Fruit fly (Drosophila melanogaster): ENCODE data around the gene Smox.

The Smox gene

DNA sequence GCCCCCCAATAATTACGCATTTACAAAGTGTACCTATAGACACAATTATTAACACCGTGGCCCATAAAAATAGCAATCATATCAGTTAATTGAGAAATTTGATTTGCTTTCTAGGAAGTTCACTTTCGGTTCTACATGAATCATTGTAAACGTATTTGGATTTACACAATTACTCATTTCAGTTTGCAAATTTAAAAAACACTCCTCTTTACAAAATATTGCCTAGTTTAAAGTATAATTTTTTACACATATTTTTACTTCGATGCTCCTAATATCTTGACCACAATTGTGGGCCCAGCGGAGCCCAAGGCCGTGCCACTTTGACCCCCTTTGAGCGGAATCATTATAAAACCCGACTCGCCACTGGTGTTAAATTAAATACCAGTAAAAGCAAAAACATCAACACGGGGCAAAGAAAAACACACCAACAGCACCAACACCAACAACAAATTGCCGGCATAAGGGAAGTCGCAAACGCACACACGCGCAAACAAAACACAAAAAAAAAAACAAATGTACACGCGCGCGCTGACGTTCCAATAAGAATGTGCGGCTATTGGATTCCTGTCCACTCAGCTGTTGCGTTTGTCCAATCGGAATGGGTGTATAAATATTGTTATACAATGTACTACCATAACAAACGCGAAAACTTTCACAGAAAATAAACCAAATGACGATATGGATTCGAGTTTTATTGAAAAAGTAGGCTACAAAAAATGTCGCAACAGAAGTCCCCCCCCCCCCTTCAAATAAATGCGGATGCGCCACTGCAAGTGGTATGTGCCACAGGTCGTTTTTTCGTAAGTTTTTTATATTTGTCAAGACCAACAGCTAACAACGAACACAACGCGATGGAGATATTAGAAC is 27.4 kb downstream of the Smox start:
- TF ChIP-seq Smox (GFP tag; optimal IDR thresholded peaks at IDR 0.05), result no peak
- TF ChIP-seq cyc (GFP tag; optimal IDR thresholded peaks at IDR 0.05), result peak; percentile 10
- TF ChIP-seq vri (GFP tag; optimal IDR thresholded peaks at IDR 0.05), result no peak
- peak; percentile 37 for TF ChIP-seq fkh (GFP tag; optimal IDR thresholded peaks at IDR 0.05)
- TF ChIP-seq lz (GFP tag; optimal IDR thresholded peaks at IDR 0.05), result peak; percentile 23
- TF ChIP-seq fd85E (GFP tag; optimal IDR thresholded peaks at IDR 0.05), result no peak
- TF ChIP-seq CG15336 (GFP tag; IDR thresholded peaks at IDR 0.05), result 0 out of 2 replicates have a peak, but pooled peaks have one; percentile 33
- TF ChIP-seq CG6163 (GFP tag; IDR thresholded peaks at IDR 0.05), result peak; percentile 28; the same call in 1 of the 3 replicates
- peak; percentile 18 for TF ChIP-seq CG3919 (GFP tag; optimal IDR thresholded peaks at IDR 0.05)
- no peak for TF ChIP-seq svp (GFP tag)
- TF ChIP-seq Met (GFP tag; optimal IDR thresholded peaks at IDR 0.05), result peak; percentile 64
- TF ChIP-seq CG9139 (GFP tag; optimal IDR thresholded peaks at IDR 0.05), result no peak
- TF ChIP-seq esn (GFP tag; optimal IDR thresholded peaks at IDR 0.05), result peak; percentile 5
- no peak for TF ChIP-seq CG6276 (GFP tag; optimal IDR thresholded peaks at IDR 0.05)
- TF ChIP-seq dsx (GFP tag; optimal IDR thresholded peaks at IDR 0.05; ENCODE audit: poor library complexity, severe bottlenecking), result no peak
- TF ChIP-seq eg (GFP tag; IDR thresholded peaks at IDR 0.05), result peak; percentile 56
- no peak for TF ChIP-seq ss (GFP tag; optimal IDR thresholded peaks at IDR 0.05)
- no peak for TF ChIP-seq fd59A (GFP tag; optimal IDR thresholded peaks at IDR 0.05)
- no peak for TF ChIP-seq Lpt (GFP tag; optimal IDR thresholded peaks at IDR 0.05)
- TF ChIP-seq dac (GFP tag; optimal IDR thresholded peaks at IDR 0.05), result no peak
- TF ChIP-seq CG6792 (GFP tag; optimal IDR thresholded peaks at IDR 0.05), result no peak
- TF ChIP-seq achi (GFP tag; optimal IDR thresholded peaks at IDR 0.05), result peak; percentile 33
- TF ChIP-seq Sox15 (GFP tag; optimal IDR thresholded peaks at IDR 0.05), result no peak
- no peak for TF ChIP-seq CG6808 (GFP tag; optimal IDR thresholded peaks at IDR 0.05)
- no peak for TF ChIP-seq Eip93F (GFP tag; optimal IDR thresholded peaks at IDR 0.05)
- peak; percentile 31 for TF ChIP-seq CG31627 (GFP tag; optimal IDR thresholded peaks at IDR 0.05)
- no peak for TF ChIP-seq Eip75B (GFP tag; optimal IDR thresholded peaks at IDR 0.05)
- TF ChIP-seq CG11762 (GFP tag; optimal IDR thresholded peaks at IDR 0.05; ENCODE audit: insufficient read depth), result no peak
- TF ChIP-seq salr (GFP tag; optimal IDR thresholded peaks at IDR 0.05), result no peak
- TF ChIP-seq Blimp-1 (GFP tag; optimal IDR thresholded peaks at IDR 0.05), result no peak
- peak; percentile 25 for TF ChIP-seq CG10669 (GFP tag; optimal IDR thresholded peaks at IDR 0.05)
- no peak for TF ChIP-seq CG3032 (tag; optimal IDR thresholded peaks at IDR 0.05)
- no peak for TF ChIP-seq Gug (GFP tag; IDR thresholded peaks at IDR 0.05)
- no peak for TF ChIP-seq CG34406 (GFP tag; optimal IDR thresholded peaks at IDR 0.05)
- no peak for TF ChIP-seq Hr38 (GFP tag; optimal IDR thresholded peaks at IDR 0.05)
- peak; percentile 7 for TF ChIP-seq OdsH (GFP tag; optimal IDR thresholded peaks at IDR 0.05)
- no peak for TF ChIP-seq CG8632 (GFP tag; optimal IDR thresholded peaks at IDR 0.05)
- TF ChIP-seq CG11294 (GFP tag; IDR thresholded peaks at IDR 0.05), result no peak
- TF ChIP-seq CG11902 (GFP tag; optimal IDR thresholded peaks at IDR 0.05), result no peak
- no peak for TF ChIP-seq CG1621 (tag; optimal IDR thresholded peaks at IDR 0.05)
- TF ChIP-seq Eip78C (GFP tag), result no peak
- TF ChIP-seq Hr4 (GFP tag; optimal IDR thresholded peaks at IDR 0.05), result no peak
- TF ChIP-seq topi (GFP tag; optimal IDR thresholded peaks at IDR 0.05), result no peak
- TF ChIP-seq Sox14 (GFP tag; optimal IDR thresholded peaks at IDR 0.05), result no peak
- peak; percentile 40 for TF ChIP-seq Hr39 (GFP tag; optimal IDR thresholded peaks at IDR 0.05)
- TF ChIP-seq Ets21C (GFP tag; optimal IDR thresholded peaks at IDR 0.05), result no peak
- TF ChIP-seq CG10631 (GFP tag; optimal IDR thresholded peaks at IDR 0.05), result no peak
- TF ChIP-seq net (GFP tag; optimal IDR thresholded peaks at IDR 0.05), result no peak
- TF ChIP-seq CG4318 (GFP tag; optimal IDR thresholded peaks at IDR 0.05), result no peak
- peak; percentile 13 for TF ChIP-seq acj6 (GFP tag; optimal IDR thresholded peaks at IDR 0.05)
- TF ChIP-seq CG6854 (GFP tag; optimal IDR thresholded peaks at IDR 0.05), result no peak

Data from whole organism, prepupa.